Worm (Caenorhabditis elegans) whole organism, mixed stage, embryonic: Measurements from ENCODE around the gene R144.11.
"Not testable (repeated sequence)": the region's sequence is repeated elsewhere in the genome, so short reads cannot be mapped to it uniquely, and the experiment has no call there.

Source experiments
- M03D4.4 ChIP-seq: sonication (generic microtip); optimal IDR thresholded peaks from 2 replicates; lab custom pipeline; 2017; ENCODE audit warnings: mild to moderate bottlenecking, missing genetic modification characterization, missing compliant biosample characterization
- bed-3 ChIP-seq: fragments of 200-800 bp; sonication (Bioruptor generic); optimal IDR thresholded peaks from 3 replicates; lab custom pipeline; 2018; ENCODE audit warnings: mild to moderate bottlenecking, missing genetic modification characterization, moderate library complexity, missing compliant biosample characterization
- blmp-1 ChIP-seq: fragments of 150-350 bp; optimal IDR thresholded peaks from 2 replicates; lab custom pipeline; 2014; ENCODE audit warnings: missing biosample characterization, missing genetic modification characterization
- ceh-39 ChIP-seq: fragments of 150-350 bp; optimal IDR thresholded peaks from 2 replicates; lab custom pipeline; 2014; ENCODE audit warnings: missing biosample characterization, missing genetic modification characterization
- ceh-43 ChIP-seq: fragments of 200-800 bp; sonication (Bioruptor generic); optimal IDR thresholded peaks from 2 replicates; lab custom pipeline; 2018; ENCODE audit warnings: mild to moderate bottlenecking, missing genetic modification characterization, moderate library complexity, missing compliant biosample characterization
- ceh-83 ChIP-seq: fragments of 200-800 bp; sonication (Bioruptor generic); optimal IDR thresholded peaks from 2 replicates; lab custom pipeline; 2018; ENCODE audit warnings: mild to moderate bottlenecking, missing genetic modification characterization, missing compliant biosample characterization
- ces-1 ChIP-seq: fragments of 150-350 bp; optimal IDR thresholded peaks from 2 replicates; lab custom pipeline; 2014; ENCODE audit warnings: missing biosample characterization, missing genetic modification reagents, missing genetic modification characterization
- cnd-1 ChIP-seq: fragments of 200-800 bp; sonication (Bioruptor generic); optimal IDR thresholded peaks from 2 replicates; lab custom pipeline; 2018; ENCODE audit warnings: mild to moderate bottlenecking, missing genetic modification characterization, missing compliant biosample characterization
- drap-1 ChIP-seq: fragments of 200-800 bp; sonication (Bioruptor generic); optimal IDR thresholded peaks from 3 replicates; lab custom pipeline; 2018; ENCODE audit warnings: mild to moderate bottlenecking, missing genetic modification characterization, missing compliant biosample characterization
- elt-1 ChIP-seq: sonication (generic microtip); optimal IDR thresholded peaks from 2 replicates; lab custom pipeline; 2017; ENCODE audit warnings: missing genetic modification characterization, mild to moderate bottlenecking, missing compliant biosample characterization, antibody characterized with exemption, moderate library complexity, borderline replicate concordance; ENCODE audit not compliant: insufficient read depth
- elt-3 ChIP-seq: fragments of 150-350 bp; optimal IDR thresholded peaks from 2 replicates; lab custom pipeline; 2014; ENCODE audit warnings: missing biosample characterization, missing genetic modification characterization
- flh-1 ChIP-seq: fragments of 200-800 bp; sonication (Bioruptor generic); optimal IDR thresholded peaks from 2 replicates; lab custom pipeline; 2018; ENCODE audit warnings: mild to moderate bottlenecking, missing genetic modification characterization, moderate library complexity, missing compliant biosample characterization
- ham-2 ChIP-seq: fragments of 200-800 bp; sonication (Bioruptor generic); optimal IDR thresholded peaks from 2 replicates; lab custom pipeline; 2018; ENCODE audit warnings: mild to moderate bottlenecking, missing genetic modification characterization, missing compliant biosample characterization
- hlh-1 ChIP-seq: fragments of 150-350 bp; optimal IDR thresholded peaks from 2 replicates; lab custom pipeline; 2014; ENCODE audit warnings: missing biosample characterization, missing genetic modification reagents, missing genetic modification characterization
- lin-13 ChIP-seq: fragments of 150-350 bp; optimal IDR thresholded peaks from 2 replicates; lab custom pipeline; 2014; ENCODE audit warnings: missing biosample characterization, missing genetic modification characterization
- lin-32 ChIP-seq: fragments of 200-800 bp; sonication (Bioruptor generic); optimal IDR thresholded peaks from 2 replicates; lab custom pipeline; 2018; ENCODE audit warnings: mild to moderate bottlenecking, missing genetic modification characterization, missing compliant biosample characterization
- lsy-2 ChIP-seq: fragments of 150-350 bp; optimal IDR thresholded peaks from 2 replicates; lab custom pipeline; 2014; ENCODE audit warnings: missing biosample characterization, missing genetic modification characterization
- mab-5 ChIP-seq: fragments of 150-350 bp; optimal IDR thresholded peaks from 2 replicates; lab custom pipeline; 2014; ENCODE audit warnings: missing biosample characterization, missing genetic modification characterization
- mep-1 ChIP-seq: fragments of 150-350 bp; optimal IDR thresholded peaks from 2 replicates; lab custom pipeline; 2017; ENCODE audit warnings: missing biosample characterization, missing genetic modification reagents, missing genetic modification characterization, inconsistent platforms
- mls-2 ChIP-seq: sonication (generic microtip); optimal IDR thresholded peaks from 2 replicates; lab custom pipeline; 2016; ENCODE audit warnings: mild to moderate bottlenecking, missing genetic modification characterization, moderate library complexity, missing compliant biosample characterization
- nhr-12 ChIP-seq: fragments of 150-350 bp; optimal IDR thresholded peaks from 2 replicates; lab custom pipeline; 2014; ENCODE audit warnings: missing biosample characterization, missing genetic modification characterization
- nhr-2 ChIP-seq: fragments of 150-350 bp; optimal IDR thresholded peaks from 2 replicates; lab custom pipeline; 2014; ENCODE audit warnings: missing biosample characterization, missing genetic modification characterization
- nhr-237 ChIP-seq: fragments of 150-350 bp; optimal IDR thresholded peaks from 2 replicates; lab custom pipeline; 2014; ENCODE audit warnings: missing biosample characterization, missing genetic modification characterization
- nhr-28 ChIP-seq: fragments of 150-350 bp; optimal IDR thresholded peaks from 2 replicates; lab custom pipeline; 2014; ENCODE audit warnings: missing biosample characterization, missing genetic modification characterization
- nhr-76 ChIP-seq: sonication (generic microtip); optimal IDR thresholded peaks from 2 replicates; lab custom pipeline; 2017; ENCODE audit warnings: missing biosample characterization, missing genetic modification characterization
- pha-4 ChIP-seq: fragments of 150-350 bp; optimal IDR thresholded peaks from 2 replicates; lab custom pipeline; 2018; ENCODE audit warnings: missing biosample characterization, missing genetic modification reagents, missing genetic modification characterization
- sem-2 ChIP-seq: fragments of 200-800 bp; sonication (Bioruptor generic); optimal IDR thresholded peaks from 2 replicates; lab custom pipeline; 2018; ENCODE audit warnings: mild to moderate bottlenecking, missing genetic modification characterization, missing compliant biosample characterization
- snpc-4 ChIP-seq: fragments of 150-350 bp; optimal IDR thresholded peaks from 2 replicates; lab custom pipeline; 2014; ENCODE audit warnings: missing biosample characterization, missing genetic modification characterization
- sptf-1 ChIP-seq: sonication (generic microtip); optimal IDR thresholded peaks from 2 replicates; lab custom pipeline; 2017; ENCODE audit warnings: mild to moderate bottlenecking, missing genetic modification characterization, moderate library complexity, missing compliant biosample characterization
- tbx-8 ChIP-seq: fragments of 200-800 bp; sonication (Bioruptor generic); optimal IDR thresholded peaks from 2 replicates; lab custom pipeline; 2018; ENCODE audit warnings: mild to moderate bottlenecking, missing genetic modification characterization, moderate library complexity, missing compliant biosample characterization
- unc-120 ChIP-seq: sonication (generic microtip); optimal IDR thresholded peaks from 2 replicates; lab custom pipeline; 2017; ENCODE audit warnings: missing genetic modification characterization, missing compliant biosample characterization; ENCODE audit not compliant: poor library complexity, severe bottlenecking
- unc-39 ChIP-seq: fragments of 150-350 bp; optimal IDR thresholded peaks from 2 replicates; lab custom pipeline; 2014; ENCODE audit warnings: missing biosample characterization, missing genetic modification characterization
- unc-62 ChIP-seq: fragments of 150-350 bp; optimal IDR thresholded peaks from 2 replicates; lab custom pipeline; 2014; ENCODE audit warnings: missing biosample characterization, missing genetic modification reagents, missing genetic modification characterization
- zip-8 ChIP-seq: fragments of 150-350 bp; optimal IDR thresholded peaks from 2 replicates; lab custom pipeline; 2014; ENCODE audit warnings: missing biosample characterization, missing genetic modification characterization
- ztf-11 ChIP-seq: fragments of 150-350 bp; optimal IDR thresholded peaks from 2 replicates; lab custom pipeline; 2014; ENCODE audit warnings: missing biosample characterization, missing genetic modification characterization

The R144.11 gene

DNA sequence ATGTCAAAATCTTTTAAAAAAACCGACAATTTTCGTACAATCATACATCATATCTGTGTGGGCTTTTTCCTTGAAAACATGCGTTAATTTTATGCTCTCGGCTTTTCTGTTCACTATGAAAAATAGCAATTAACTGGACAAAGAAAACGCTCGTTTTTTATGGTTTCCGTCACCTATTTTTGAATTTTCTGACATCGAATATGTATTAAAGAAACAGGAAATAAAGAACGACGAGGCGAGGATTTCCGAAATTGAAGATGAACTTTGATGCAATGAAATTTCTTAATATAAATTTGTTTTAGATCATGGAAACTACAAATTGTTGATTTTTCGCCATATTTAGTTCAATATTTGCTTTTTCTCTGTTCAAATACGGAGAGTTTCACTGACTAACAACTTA lies 24.7 kb downstream of the R144.11 start:
- TF ChIP-seq drap-1 (GFP tag; lab: Kevin White, UChicago) (no peak), sptf-1 (tag; lab: Kevin White, UChicago) (no peak), ceh-83 (GFP tag; lab: Kevin White, UChicago) (no peak), ceh-39 (tag; lab: Kevin White, UChicago) (no peak), snpc-4 (tag; lab: Kevin White, UChicago) (no peak), ceh-43 (GFP tag; lab: Kevin White, UChicago) (no peak), nhr-2 (tag; lab: Kevin White, UChicago) (no peak), zip-8 (no peak), pha-4 (no peak), hlh-1 (tag; lab: Kevin White, UChicago) (no peak), lin-32 (GFP tag; lab: Kevin White, UChicago) (no peak)

DNA sequence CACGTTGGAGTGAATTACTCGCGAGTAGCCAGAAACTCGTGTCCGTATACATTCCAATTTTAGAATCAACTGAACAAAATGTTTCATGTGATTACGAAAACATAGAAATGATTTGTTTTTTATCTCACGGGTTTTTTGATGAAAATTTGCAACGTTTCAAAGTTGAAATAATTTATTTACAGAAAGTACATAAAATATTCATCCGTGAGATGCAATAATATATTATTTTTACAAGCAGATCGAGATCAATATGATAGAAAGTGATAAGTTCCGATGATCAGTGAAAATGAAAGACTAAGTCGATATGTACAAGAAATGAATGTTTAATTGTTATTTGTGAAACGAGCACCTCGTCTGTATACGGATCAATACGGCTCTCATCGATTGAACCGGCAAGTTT lies 28.3 kb downstream of the R144.11 start, which contains the start of gene C27F2.6:
C27F2.6 (minus strand) TSS at position 101 of the 400 bp plus-strand sequence.
- not testable (repeated sequence) for TF ChIP-seq blmp-1, elt-3, mab-5 (tag; lab: Kevin White, UChicago)

DNA sequence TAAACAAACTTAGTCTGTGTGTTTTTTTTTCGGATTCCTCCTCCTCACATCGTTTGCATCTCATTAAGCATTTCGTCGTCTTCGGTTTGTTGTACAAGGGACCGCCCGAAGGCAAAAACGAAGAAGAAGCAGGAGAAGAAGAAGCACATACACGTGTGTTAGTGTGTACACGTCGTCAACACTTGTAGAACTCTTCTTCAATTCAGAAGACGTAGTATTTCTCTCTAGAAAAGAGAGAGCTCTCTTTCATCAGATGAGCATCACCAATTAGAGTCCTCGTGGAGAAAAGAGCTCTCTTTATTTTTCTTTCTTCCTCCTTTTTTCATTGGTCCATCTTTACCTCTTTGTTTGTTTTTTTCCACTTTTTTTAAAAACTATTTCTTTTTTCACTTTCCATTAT lies 40.5 kb downstream of the R144.11 start:
- TF ChIP-seq elt-3 (tag; lab: Kevin White, UChicago) (no peak), nhr-76 (tag; lab: Kevin White, UChicago) (no peak), sptf-1 (tag; lab: Kevin White, UChicago) (no peak), cnd-1 (tag; lab: Kevin White, UChicago) (no peak), ham-2 (GFP tag; lab: Kevin White, UChicago) (no peak), nhr-12 (tag; lab: Kevin White, UChicago) (no peak), ces-1 (GFP tag; lab: Kevin White, UChicago) (peak; percentile 37), M03D4.4 (tag; lab: Kevin White, UChicago) (no peak), ceh-83 (GFP tag; lab: Kevin White, UChicago) (no peak)

DNA sequence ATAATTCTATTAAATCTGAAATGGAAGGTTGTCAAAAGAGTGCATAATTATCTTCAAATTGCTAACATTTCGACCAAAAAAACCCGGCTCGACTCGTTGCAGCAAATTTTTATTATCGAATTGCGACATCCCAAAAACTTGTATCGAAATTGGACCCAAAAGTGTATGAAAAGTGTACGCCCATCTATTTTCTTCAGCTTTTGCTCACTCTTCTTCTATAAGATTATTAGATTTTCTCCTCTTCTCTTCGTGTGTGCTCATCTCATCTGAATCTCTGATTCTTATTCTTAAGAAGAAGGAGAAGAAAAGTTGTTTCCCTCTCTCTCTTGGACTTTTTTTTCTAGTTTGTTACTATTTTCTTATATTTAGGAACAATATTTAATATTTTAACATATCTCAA lies 41.4 kb downstream of the R144.11 start:
- TF ChIP-seq ces-1 (GFP tag; lab: Kevin White, UChicago) (peak; percentile 95), nhr-76 (tag; lab: Kevin White, UChicago) (no peak)

DNA sequence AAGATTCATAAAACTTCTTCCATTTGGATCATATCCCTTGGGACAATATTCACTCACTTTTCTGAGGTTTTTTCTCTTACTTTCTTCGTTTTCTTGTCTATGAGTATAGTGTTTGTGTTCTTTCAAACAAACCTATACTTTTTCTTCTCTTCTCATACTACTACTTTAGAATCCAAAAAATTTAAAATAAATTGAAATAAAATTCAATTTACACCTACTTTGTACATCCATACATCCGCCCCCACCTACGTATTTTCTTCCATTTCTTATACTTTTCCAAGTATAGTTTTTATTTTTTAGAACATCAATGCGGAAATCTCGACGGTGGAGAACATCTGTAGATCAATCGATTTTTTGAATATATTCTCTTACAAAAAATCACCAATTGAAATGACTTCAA lies 43.4 kb downstream of the R144.11 start, which contains the start of gene nca-2:
nca-2 (plus strand) TSS at position 301 of the 400 bp plus-strand sequence.
- TF ChIP-seq nhr-2 (tag; lab: Kevin White, UChicago) (no peak), sptf-1 (tag; lab: Kevin White, UChicago) (no peak), drap-1 (GFP tag; lab: Kevin White, UChicago) (no peak), cnd-1 (tag; lab: Kevin White, UChicago) (no peak), ham-2 (GFP tag; lab: Kevin White, UChicago) (no peak), tbx-8 (GFP tag; lab: Kevin White, UChicago) (no peak)

DNA sequence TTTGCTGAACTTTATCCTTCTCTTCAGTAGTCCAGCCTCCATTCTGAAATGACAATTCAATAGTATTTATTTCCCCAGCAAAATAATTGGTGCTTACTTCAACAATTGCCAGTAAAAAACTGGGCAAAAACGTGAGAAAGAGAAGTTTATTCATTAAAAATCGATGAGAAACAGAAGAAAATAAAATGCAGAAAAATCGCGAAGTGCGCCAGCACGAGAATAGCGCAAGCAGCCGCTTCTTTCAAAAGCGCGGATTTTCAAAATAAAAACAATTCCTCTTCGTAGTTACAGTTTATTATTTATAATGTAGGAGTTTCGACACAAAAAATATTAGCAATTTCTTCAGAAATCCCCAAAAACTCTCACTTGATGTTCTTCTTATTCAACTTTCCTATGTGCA lies 45.7 kb downstream of the R144.11 start, which contains the start of gene C27F2.9:
C27F2.9 (minus strand) TSS at position 159 of the 400 bp plus-strand sequence.
- TF ChIP-seq nhr-237 (tag; lab: Kevin White, UChicago) (peak; percentile 73), nhr-76 (tag; lab: Kevin White, UChicago) (no peak), unc-39 (tag; lab: Kevin White, UChicago) (no peak), elt-3 (tag; lab: Kevin White, UChicago) (no peak), nhr-2 (tag; lab: Kevin White, UChicago) (peak; percentile 16), ztf-11 (no peak), mab-5 (tag; lab: Kevin White, UChicago) (no peak), ceh-39 (tag; lab: Kevin White, UChicago) (peak; percentile 62), bed-3 (GFP tag; lab: Kevin White, UChicago) (no peak), sem-2 (no peak), lin-32 (GFP tag; lab: Kevin White, UChicago) (no peak), pha-4 (no peak), cnd-1 (tag; lab: Kevin White, UChicago) (peak; percentile 12), zip-8 (no peak), hlh-1 (tag; lab: Kevin White, UChicago) (peak; percentile 3), mls-2 (tag; lab: Kevin White, UChicago) (peak; percentile 24), unc-62 (no peak), ham-2 (GFP tag; lab: Kevin White, UChicago) (no peak), mep-1 (tag; lab: Kevin White, UChicago) (peak; percentile 88), snpc-4 (tag; lab: Kevin White, UChicago) (no peak), M03D4.4 (tag; lab: Kevin White, UChicago) (peak; percentile 52), blmp-1 (tag; lab: Kevin White, UChicago) (no peak), drap-1 (GFP tag; lab: Kevin White, UChicago) (peak; percentile 25), unc-120 (tag; lab: Kevin White, UChicago) (peak; percentile 1), elt-1 (tag; lab: Kevin White, UChicago) (no peak), ceh-43 (GFP tag; lab: Kevin White, UChicago) (peak; percentile 22), nhr-28 (tag; lab: Kevin White, UChicago) (no peak), lin-13 (tag; lab: Kevin White, UChicago) (peak; percentile 71), tbx-8 (GFP tag; lab: Kevin White, UChicago) (no peak), flh-1 (GFP tag; lab: Kevin White, UChicago) (no peak), ces-1 (GFP tag; lab: Kevin White, UChicago) (peak; percentile 73), ceh-83 (GFP tag; lab: Kevin White, UChicago) (peak; percentile 63), lsy-2 (tag; lab: Kevin White, UChicago) (peak; percentile 80), sptf-1 (tag; lab: Kevin White, UChicago) (peak; percentile 76), nhr-12 (tag; lab: Kevin White, UChicago) (no peak)
- TF ChIP-seq, all 35 proteins: peak for 16
